Worm (Caenorhabditis elegans) whole organism, L2 larva: Measurements from ENCODE around the gene nhr-80.

ENCODE experiments used
- C34F6.9 ChIP-seq: fragments of 150-350 bp; optimal IDR thresholded peaks from 2 replicates; lab custom pipeline; 2014; ENCODE audit warnings: missing biosample characterization, missing genetic modification characterization
- F13H6.1 ChIP-seq: sonication (generic microtip); optimal IDR thresholded peaks from 2 replicates; lab custom pipeline; 2016; ENCODE audit warnings: missing genetic modification characterization, missing compliant biosample characterization
- Y55F3AM.14 ChIP-seq: fragments of 200-800 bp; sonication (Bioruptor generic); optimal IDR thresholded peaks from 2 replicates; lab custom pipeline; 2018; ENCODE audit warnings: mild to moderate bottlenecking, missing genetic modification characterization, missing compliant biosample characterization
- ZK546.5 ChIP-seq: sonication (generic microtip); optimal IDR thresholded peaks from 2 replicates; lab custom pipeline; 2017; ENCODE audit warnings: missing biosample characterization, missing genetic modification characterization
- aly-2 ChIP-seq: fragments of 150-350 bp; optimal IDR thresholded peaks from 2 replicates; lab custom pipeline; 2014; ENCODE audit warnings: missing biosample characterization, missing genetic modification characterization
- ama-1 ChIP-seq: fragments of 150-350 bp; optimal IDR thresholded peaks from 2 replicates; lab custom pipeline; 2018; ENCODE audit warnings: inconsistent platforms
- ceh-82 ChIP-seq: fragments of 150-350 bp; optimal IDR thresholded peaks from 2 replicates; lab custom pipeline; 2014; ENCODE audit warnings: missing biosample characterization, missing genetic modification characterization
- egl-27 ChIP-seq: sonication (generic microtip); optimal IDR thresholded peaks from 3 replicates; lab custom pipeline; 2017; ENCODE audit warnings: missing biosample characterization, missing genetic modification reagents, missing genetic modification characterization
- elt-1 ChIP-seq: fragments of 150-350 bp; optimal IDR thresholded peaks from 2 replicates; lab custom pipeline; 2014; ENCODE audit warnings: missing biosample characterization, missing genetic modification characterization
- elt-3 ChIP-seq: sonication (generic microtip); optimal IDR thresholded peaks from 2 replicates; lab custom pipeline; 2017; ENCODE audit warnings: missing biosample characterization, missing genetic modification characterization
- fos-1 ChIP-seq: fragments of 150-350 bp; optimal IDR thresholded peaks from 2 replicates; lab custom pipeline; 2014; ENCODE audit warnings: missing biosample characterization, missing genetic modification characterization
- gmeb-1 ChIP-seq: fragments of 150-350 bp; optimal IDR thresholded peaks from 2 replicates; lab custom pipeline; 2014; ENCODE audit warnings: missing biosample characterization, missing genetic modification characterization
- lin-11 ChIP-seq: fragments of 150-350 bp; sonication (generic microtip); optimal IDR thresholded peaks from 2 replicates; lab custom pipeline; 2014; ENCODE audit warnings: missing biosample characterization, missing genetic modification characterization, inconsistent platforms, mixed read lengths
- lin-13 ChIP-seq: fragments of 150-350 bp; optimal IDR thresholded peaks from 2 replicates; lab custom pipeline; 2014; ENCODE audit warnings: missing biosample characterization, missing genetic modification reagents, missing genetic modification characterization
- lin-39 ChIP-seq: fragments of 150-350 bp; optimal IDR thresholded peaks from 2 replicates; lab custom pipeline; 2014; ENCODE audit warnings: missing biosample characterization, missing genetic modification reagents, missing genetic modification characterization
- lsy-2 ChIP-seq, 2 experiments: fragments of 150-350 bp in 1 of 2; sonication (generic microtip) in 1 of 2; optimal IDR thresholded peaks; 2 replicates each; lab custom pipeline; 2014 to 2017; ENCODE audit warnings: missing biosample characterization in 2 of 2, missing genetic modification characterization in 2 of 2
- mab-5 ChIP-seq: fragments of 150-350 bp; optimal IDR thresholded peaks from 2 replicates; lab custom pipeline; 2014; ENCODE audit warnings: missing biosample characterization, missing genetic modification characterization
- mbf-1 ChIP-seq: sonication (generic microtip); optimal IDR thresholded peaks from 2 replicates; lab custom pipeline; 2017; ENCODE audit warnings: missing biosample characterization, missing genetic modification characterization
- nhr-10 ChIP-seq: sonication (generic microtip); optimal IDR thresholded peaks from 2 replicates; lab custom pipeline; 2017; ENCODE audit warnings: missing biosample characterization, missing genetic modification characterization
- nhr-11 ChIP-seq: fragments of 150-350 bp; optimal IDR thresholded peaks from 2 replicates; lab custom pipeline; 2014; ENCODE audit warnings: missing biosample characterization, missing genetic modification characterization
- nhr-12 ChIP-seq: fragments of 150-350 bp; optimal IDR thresholded peaks from 2 replicates; lab custom pipeline; 2014; ENCODE audit warnings: missing biosample characterization, missing genetic modification characterization
- nhr-129 ChIP-seq: fragments of 150-350 bp; optimal IDR thresholded peaks from 2 replicates; lab custom pipeline; 2014; ENCODE audit warnings: missing biosample characterization, missing genetic modification characterization
- nhr-23 ChIP-seq: fragments of 150-350 bp; optimal IDR thresholded peaks from 2 replicates; lab custom pipeline; 2014; ENCODE audit warnings: missing biosample characterization, missing genetic modification reagents, missing genetic modification characterization
- nhr-237 ChIP-seq: fragments of 150-350 bp; optimal IDR thresholded peaks from 2 replicates; lab custom pipeline; 2014; ENCODE audit warnings: missing biosample characterization, missing genetic modification characterization
- nhr-25 ChIP-seq: fragments of 150-350 bp; sonication (generic microtip); optimal IDR thresholded peaks from 3 replicates; lab custom pipeline; 2014; ENCODE audit warnings: missing biosample characterization, missing genetic modification characterization
- nhr-6 ChIP-seq: fragments of 150-350 bp; optimal IDR thresholded peaks from 2 replicates; lab custom pipeline; 2014; ENCODE audit warnings: missing biosample characterization, missing genetic modification characterization
- nhr-77 ChIP-seq: fragments of 150-350 bp; optimal IDR thresholded peaks from 2 replicates; lab custom pipeline; 2014; ENCODE audit warnings: missing biosample characterization, missing genetic modification characterization
- peb-1 ChIP-seq: fragments of 150-350 bp; optimal IDR thresholded peaks from 2 replicates; lab custom pipeline; 2014; ENCODE audit warnings: missing biosample characterization, missing genetic modification characterization
- sem-4 ChIP-seq: fragments of 150-350 bp; optimal IDR thresholded peaks from 2 replicates; lab custom pipeline; 2014; ENCODE audit warnings: missing biosample characterization, missing genetic modification reagents, missing genetic modification characterization
- skn-1 ChIP-seq: sonication (generic microtip); optimal IDR thresholded peaks from 2 replicates; lab custom pipeline; 2017; ENCODE audit warnings: missing biosample characterization, missing genetic modification characterization
- sma-3 ChIP-seq: sonication (generic microtip); optimal IDR thresholded peaks from 2 replicates; lab custom pipeline; 2016; ENCODE audit warnings: missing genetic modification reagents, missing genetic modification characterization, missing compliant biosample characterization
- snpc-4 ChIP-seq: fragments of 150-350 bp; optimal IDR thresholded peaks from 2 replicates; lab custom pipeline; 2014; ENCODE audit warnings: missing biosample characterization, missing genetic modification characterization
- unc-39 ChIP-seq: fragments of 150-350 bp; optimal IDR thresholded peaks from 2 replicates; lab custom pipeline; 2014; ENCODE audit warnings: missing biosample characterization, missing genetic modification characterization
- unc-55 ChIP-seq: fragments of 150-350 bp; sonication (generic microtip); optimal IDR thresholded peaks from 3 replicates; lab custom pipeline; 2014; ENCODE audit warnings: missing biosample characterization, missing genetic modification reagents, missing genetic modification characterization
- unc-62 ChIP-seq: fragments of 150-350 bp; optimal IDR thresholded peaks from 2 replicates; lab custom pipeline; 2014; ENCODE audit warnings: missing biosample characterization, missing genetic modification reagents, missing genetic modification characterization
- ztf-1 ChIP-seq: fragments of 200-800 bp; sonication (Bioruptor generic); conservative IDR thresholded peaks from 2 replicates; pipeline ENCODE4 v1.3.6; 2022; ENCODE audit warnings: missing genetic modification characterization, missing compliant biosample characterization
- ztf-11 ChIP-seq: sonication (generic microtip); optimal IDR thresholded peaks from 2 replicates; lab custom pipeline; 2017; ENCODE audit warnings: missing biosample characterization, missing genetic modification characterization
- ztf-4 ChIP-seq: fragments of 150-350 bp; optimal IDR thresholded peaks from 2 replicates; lab custom pipeline; 2014; ENCODE audit warnings: missing biosample characterization, missing genetic modification characterization

The nhr-80 gene

ce11 chrIII:50418-50817 is 35.7 kb upstream of the nhr-80 start:
- TF ChIP-seq nhr-11 (tag; lab: Kevin White, UChicago) (no peak), ceh-82 (no peak), ztf-4 (tag; lab: Kevin White, UChicago) (no peak), egl-27 (tag; lab: Kevin White, UChicago) (no peak), ztf-1 (GFP tag; lab: Robert Waterston, UW) (no peak), sem-4 (tag; lab: Kevin White, UChicago) (no peak), lin-11 (no peak), elt-1 (tag; lab: Kevin White, UChicago) (no peak), ztf-11 (tag; lab: Kevin White, UChicago) (no peak), unc-55 (GFP tag; lab: Kevin White, UChicago) (no peak), skn-1 (tag; lab: Kevin White, UChicago) (no peak), mbf-1 (tag; lab: Kevin White, UChicago) (no peak), peb-1 (tag; lab: Kevin White, UChicago) (no peak), unc-39 (tag; lab: Kevin White, UChicago) (no peak), sma-3 (no peak)

DNA sequence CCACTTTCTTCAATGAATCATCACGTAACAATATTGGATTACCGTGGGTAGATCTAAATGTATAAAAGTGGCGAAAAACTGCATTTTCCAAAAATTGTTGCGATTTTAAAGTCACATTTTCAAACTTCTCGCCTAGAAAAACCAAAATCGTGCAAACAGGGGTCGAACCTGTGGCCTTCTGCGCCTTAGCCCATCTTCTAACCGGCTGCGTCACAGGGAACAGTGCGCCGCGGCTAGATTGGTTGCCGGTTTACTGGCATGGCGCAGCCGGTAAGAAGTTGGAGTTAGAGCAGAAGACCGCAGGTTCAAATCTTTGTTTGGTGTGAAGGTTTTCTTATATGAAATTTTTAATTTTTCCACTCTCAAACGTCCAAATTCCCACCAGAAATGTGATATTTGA is 34.4 kb upstream of the nhr-80 start:
- TF ChIP-seq nhr-12 (tag; lab: Kevin White, UChicago) (no peak), ceh-82 (no peak), elt-1 (tag; lab: Kevin White, UChicago) (no peak), nhr-25 (tag; lab: Kevin White, UChicago) (no peak), mab-5 (tag; lab: Kevin White, UChicago) (no peak), lin-13 (GFP tag; lab: Kevin White, UChicago) (no peak), nhr-23 (no peak), fos-1 (tag; lab: Kevin White, UChicago) (no peak), ama-1 (lab: Kevin White, UChicago) (no peak), skn-1 (tag; lab: Kevin White, UChicago) (no peak), unc-55 (GFP tag; lab: Kevin White, UChicago) (no peak), sem-4 (tag; lab: Kevin White, UChicago) (no peak), C34F6.9 (tag; lab: Kevin White, UChicago) (no peak), nhr-6 (tag; lab: Kevin White, UChicago) (no peak)

ce11 chrIII:48329-48728 is 33.7 kb upstream of the nhr-80 start:
- TF ChIP-seq nhr-10 (tag; lab: Kevin White, UChicago): no peak
- TF ChIP-seq nhr-237 (tag; lab: Kevin White, UChicago): no peak
- TF ChIP-seq nhr-23: no peak
- TF ChIP-seq skn-1 (tag; lab: Kevin White, UChicago): no peak
- no peak for TF ChIP-seq egl-27 (tag; lab: Kevin White, UChicago)
- no peak for TF ChIP-seq ZK546.5
- no peak for TF ChIP-seq ztf-1 (GFP tag; lab: Robert Waterston, UW)
- no peak for TF ChIP-seq unc-55 (GFP tag; lab: Kevin White, UChicago)
- TF ChIP-seq lin-11: no peak
- TF ChIP-seq gmeb-1 (tag; lab: Kevin White, UChicago): no peak
- TF ChIP-seq Y55F3AM.14 (GFP tag; lab: Kevin White, UChicago): no peak
- TF ChIP-seq snpc-4 (tag; lab: Kevin White, UChicago): no peak
- TF ChIP-seq elt-1 (tag; lab: Kevin White, UChicago): no peak
- TF ChIP-seq elt-3 (tag; lab: Kevin White, UChicago): no peak

DNA sequence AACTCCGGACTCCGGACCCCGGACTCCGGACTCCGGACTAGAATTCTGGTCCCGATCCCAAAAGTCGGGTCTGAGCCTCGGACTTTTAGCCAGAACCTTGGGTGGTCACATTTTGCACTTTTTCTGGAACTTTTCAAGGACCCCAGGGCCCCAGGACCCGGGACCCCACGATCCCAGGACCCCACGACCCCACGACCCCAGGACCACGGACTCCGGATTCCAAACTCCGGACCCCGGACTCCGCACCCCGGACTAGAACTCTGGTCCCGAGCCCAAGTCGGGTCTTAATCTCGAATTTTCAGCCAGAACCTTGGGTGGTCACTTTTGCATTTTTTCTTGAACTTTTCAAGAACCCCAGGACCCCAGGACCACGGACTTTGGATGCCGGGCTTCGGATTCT is 28.1 kb upstream of the nhr-80 start:
- TF ChIP-seq nhr-77 (no peak), aly-2 (tag; lab: Kevin White, UChicago) (no peak), sem-4 (tag; lab: Kevin White, UChicago) (no peak), lsy-2 (tag; optimal IDR thresholded peaks at IDR 0.05; lab: Kevin White, UChicago) (no peak), unc-62 (GFP tag; lab: Kevin White, UChicago) (no peak), F13H6.1 (no peak), ZK546.5 (no peak), nhr-129 (no peak), lin-39 (tag; lab: Kevin White, UChicago) (no peak), mab-5 (tag; lab: Kevin White, UChicago) (no peak)
